Fruit fly (Drosophila melanogaster): ENCODE results near the gene pum.

The pum gene

DNA sequence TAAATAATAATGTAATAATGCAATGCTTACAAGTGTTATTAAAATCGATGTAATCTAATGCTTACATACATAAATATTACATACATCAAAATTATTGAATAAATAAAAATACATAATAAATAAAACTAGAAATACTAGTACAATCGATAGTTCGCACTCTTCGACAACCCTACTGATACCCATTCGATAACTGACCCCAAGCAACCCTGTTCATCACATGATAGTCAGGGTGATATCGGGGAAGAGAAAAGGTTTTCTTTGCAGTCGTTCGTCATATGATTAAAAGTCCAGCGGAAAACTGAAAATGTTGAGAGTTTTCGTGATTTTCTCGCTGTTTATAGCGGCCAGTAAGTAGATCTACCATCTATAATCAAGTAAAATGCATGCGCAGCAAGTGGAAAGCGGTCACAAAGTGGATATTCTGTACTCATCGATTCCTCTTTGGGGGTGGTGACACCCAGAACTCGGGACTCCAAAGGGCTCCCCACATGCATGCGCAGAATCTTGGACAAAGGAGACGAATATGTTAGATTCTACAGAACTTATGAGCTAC is 23.0 kb upstream of the pum start, which contains the start of gene ATP6AP2 (continued):
- peak; percentile 74 for TF ChIP-seq CG17912 (GFP tag; optimal IDR thresholded peaks at IDR 0.05)
- TF ChIP-seq Pdp1 (GFP tag; optimal IDR thresholded peaks at IDR 0.05): peak in 1 of 2 experiments; percentile 33
- TF ChIP-seq Hmx (GFP tag; optimal IDR thresholded peaks at IDR 0.05): no peak
- peak; percentile 77 for TF ChIP-seq hbn (GFP tag; IDR thresholded peaks at IDR 0.05; ENCODE audit: partially characterized antibody)
- TF ChIP-seq Elba2 (GFP tag; optimal IDR thresholded peaks at IDR 0.05): no peak
- TF ChIP-seq Chrac-16 (GFP tag; optimal IDR thresholded peaks at IDR 0.05): peak; percentile 44
- TF ChIP-seq sima (GFP tag; optimal IDR thresholded peaks at IDR 0.05): no peak
- peak; percentile 38 for TF ChIP-seq CG17385 (GFP tag; optimal IDR thresholded peaks at IDR 0.05)
- no peak for TF ChIP-seq NK7.1 (GFP tag; optimal IDR thresholded peaks at IDR 0.05)
- TF ChIP-seq ind (GFP tag; optimal IDR thresholded peaks at IDR 0.05): peak; percentile 47
- peak; percentile 68 for TF ChIP-seq grau (tag; optimal IDR thresholded peaks at IDR 0.05)
- no peak for TF ChIP-seq CG17802 (tag; optimal IDR thresholded peaks at IDR 0.05)
- peak; percentile 47 for TF ChIP-seq CG4328 (GFP tag; optimal IDR thresholded peaks at IDR 0.05)
- peak; percentile 48; the same call in 2 of the 3 replicates for TF ChIP-seq zen2 (GFP tag; IDR thresholded peaks at IDR 0.05; ENCODE audit: partially characterized antibody)
- TF ChIP-seq tll (GFP tag; optimal IDR thresholded peaks at IDR 0.05): no peak
- no peak for TF ChIP-seq ssp (GFP tag; IDR thresholded peaks at IDR 0.05)
- peak in 1 of 2 experiments; percentile 46 for TF ChIP-seq insv (GFP tag; optimal IDR thresholded peaks at IDR 0.05)
- TF ChIP-seq Aef1 (GFP tag; IDR thresholded peaks at IDR 0.05): peak; percentile 32; the same call in 1 of the 3 replicates
- TF ChIP-seq CG2129 (GFP tag; IDR thresholded peaks at IDR 0.05; ENCODE audit: partially characterized antibody): peak; percentile 51
- TF ChIP-seq CG14710 (tag; optimal IDR thresholded peaks at IDR 0.05): peak; percentile 82
- TF ChIP-seq CG11398 (GFP tag; optimal IDR thresholded peaks at IDR 0.05): no peak
- no peak for TF ChIP-seq CG17568 (GFP tag; optimal IDR thresholded peaks at IDR 0.05)
- TF ChIP-seq croc (GFP tag; conservative IDR thresholded peaks at IDR 0.05): no peak
- no peak for TF ChIP-seq CG3726 (GFP tag; IDR thresholded peaks at IDR 0.05)
- TF ChIP-seq mld (GFP tag; IDR thresholded peaks at IDR 0.05; ENCODE audit: partially characterized antibody): 0 out of 3 replicates have a peak, but pooled peaks have one; percentile 48
- TF ChIP-seq eve (GFP tag; optimal IDR thresholded peaks at IDR 0.05): no peak
- TF ChIP-seq sob (GFP tag; IDR thresholded peaks at IDR 0.05): peak; percentile 85
- no peak; the same call in 1 of the 3 replicates for TF ChIP-seq CG17361 (GFP tag; IDR thresholded peaks at IDR 0.05)
- TF ChIP-seq CG10366 (GFP tag; IDR thresholded peaks at IDR 0.05): peak; percentile 35; the same call in 1 of the 2 replicates
- no peak for TF ChIP-seq Sin3A (optimal IDR thresholded peaks at IDR 0.05)
- TF ChIP-seq Hr39 (optimal IDR thresholded peaks at IDR 0.05): no peak
- peak; percentile 80 for TF ChIP-seq HmgZ (tag; optimal IDR thresholded peaks at IDR 0.05)
- TF ChIP-seq fd102C (GFP tag; optimal IDR thresholded peaks at IDR 0.05): no peak
- TF ChIP-seq Spps (tag; optimal IDR thresholded peaks at IDR 0.05): no peak
- TF ChIP-seq C15 (GFP tag; IDR thresholded peaks at IDR 0.05): 0 out of 3 replicates have a peak, but pooled peaks have one; percentile 28
- TF ChIP-seq usp (GFP tag; optimal IDR thresholded peaks at IDR 0.05): no peak
- TF ChIP-seq CG33213 (GFP tag; optimal IDR thresholded peaks at IDR 0.05): peak; percentile 10
- TF ChIP-seq ken (GFP tag; IDR thresholded peaks at IDR 0.05): no peak; the same call in 2 of the 3 replicates
- TF ChIP-seq otp (GFP tag; IDR thresholded peaks at IDR 0.05): no peak
- no peak for TF ChIP-seq D19A (tag; optimal IDR thresholded peaks at IDR 0.05)
- TF ChIP-seq CTCF (GFP tag; optimal IDR thresholded peaks at IDR 0.05): no peak
- peak; percentile 76 for TF ChIP-seq CG7987 (GFP tag; optimal IDR thresholded peaks at IDR 0.05)
- peak; percentile 52 for TF ChIP-seq CG12155 (GFP tag; optimal IDR thresholded peaks at IDR 0.05)
- TF ChIP-seq en (GFP tag; optimal IDR thresholded peaks at IDR 0.05): no peak
- peak; percentile 10 for TF ChIP-seq Dad (GFP tag; optimal IDR thresholded peaks at IDR 0.05)
- TF ChIP-seq Sox100B (GFP tag; optimal IDR thresholded peaks at IDR 0.05): no peak
- no peak; the same call in 2 of the 3 replicates for TF ChIP-seq ase (GFP tag; IDR thresholded peaks at IDR 0.05)
- peak; percentile 71 for TF ChIP-seq CG30403 (GFP tag; optimal IDR thresholded peaks at IDR 0.05)
- no peak for TF ChIP-seq Tbp (GFP tag; optimal IDR thresholded peaks at IDR 0.05)
- no peak for TF ChIP-seq Gug (GFP tag; IDR thresholded peaks at IDR 0.05)
- no peak for TF ChIP-seq CG11696 (GFP tag; IDR thresholded peaks at IDR 0.05)
- TF ChIP-seq Mrtf (GFP tag; IDR thresholded peaks at IDR 0.05): peak; percentile 8; the same call in 1 of the 3 replicates
